In the genomic region with DNA sequence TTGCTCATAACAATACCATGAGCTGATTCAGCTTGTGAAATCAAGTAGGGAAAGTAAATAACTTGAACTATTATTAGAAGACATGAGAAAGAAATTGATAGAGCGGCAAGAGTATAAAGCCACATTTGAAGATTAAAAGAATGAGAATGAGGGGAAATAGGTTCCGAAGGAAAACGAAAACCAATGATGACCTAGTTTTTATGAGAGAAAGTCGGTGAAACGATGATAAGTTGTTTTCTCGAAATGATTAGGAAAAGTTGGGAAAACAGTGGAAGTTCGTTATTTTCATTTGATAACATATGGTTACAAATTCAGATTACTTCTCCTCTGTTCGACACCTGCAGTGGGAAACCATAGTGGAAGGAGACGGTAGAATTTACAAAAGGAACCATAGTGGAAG, we compare ENCODE assay signal across 3 worm cellular contexts.
TF ChIP-seq lines count a peak whose summit lies in the region.

col-128 (minus strand) TSS at position 148 of the 400 bp plus-strand sequence.

TF ChIP-seq in whole organism, L1 larva, 84 proteins besides CTCF, POLR2A, EP300 and RAD21:
- no peak for TF ChIP-seq grh-1 (GFP tag; IDR thresholded peaks at IDR 0.05; lab: Robert Waterston, UW)
- TF ChIP-seq tlp-1 (tag; optimal IDR thresholded peaks at IDR 0.05; lab: Kevin White, UChicago): no peak
- peak; percentile 95 for TF ChIP-seq blmp-1 (tag; optimal IDR thresholded peaks at IDR 0.05; lab: Kevin White, UChicago)
- TF ChIP-seq sup-37 (GFP tag; optimal IDR thresholded peaks at IDR 0.05; lab: Kevin White, UChicago): no peak

TF ChIP-seq in whole organism, L2 larva, 48 proteins besides CTCF, POLR2A, EP300 and RAD21:
- TF ChIP-seq blmp-1 (tag; optimal IDR thresholded peaks at IDR 0.05; lab: Kevin White, UChicago; ENCODE audit: insufficient read depth) (peak; percentile 33), ZK546.5 (tag; optimal IDR thresholded peaks at IDR 0.05; lab: Kevin White, UChicago) (no peak)
TF ChIP-seq in whole organism, L2 larva: peak in this region for 1.

TF ChIP-seq in whole organism, L3 larva, 47 proteins besides CTCF, POLR2A, EP300 and RAD21:
- TF ChIP-seq nhr-23 (tag; optimal IDR thresholded peaks at IDR 0.05; lab: Kevin White, UChicago) (peak; percentile 42), fkh-2 (tag; optimal IDR thresholded peaks at IDR 0.05; lab: Kevin White, UChicago) (no peak)

Comparison
In these comparisons a context has a peak if more than half of its experiments do, and no peak if none do; other contexts are left out.
1. Of the 22 proteins assayed by ChIP-seq in both whole organism, L1 larva and whole organism, L2 larva: peak only in whole organism, L1 larva: none; only in whole organism, L2 larva: none; in both: blmp-1; in neither: 21.